Fruit fly (Drosophila melanogaster) whole organism, prepupa: ENCODE results near the gene CG31975.
A peak's percentile ranks its signal among the peaks of the same experiment; 100 is the strongest.

Experiments
- Blimp-1 ChIP-seq: fragments of 200-800 bp; sonication (Bioruptor generic); optimal IDR thresholded peaks from 3 replicates; lab custom pipeline; 2017; ENCODE audit warnings: missing biosample characterization, missing genetic modification characterization, mild to moderate bottlenecking, moderate library complexity, missing genetic modification reagents
- CG11294 ChIP-seq: fragments of 200-800 bp; sonication (Bioruptor generic); IDR thresholded peaks from 2 replicates; pipeline ENCODE4 v1.3.6; 2022; ENCODE audit warnings: missing biosample characterization, missing genetic modification characterization
- CG15336 ChIP-seq: fragments of 200-800 bp; sonication (Bioruptor generic); IDR thresholded peaks from 2 replicates; pipeline ENCODE4 v1.3.6; 2022; ENCODE audit warnings: missing biosample characterization, missing genetic modification characterization
- CG1621 ChIP-seq: fragments of 200-800 bp; sonication (Bioruptor generic); optimal IDR thresholded peaks from 3 replicates; lab custom pipeline; 2018; ENCODE audit warnings: missing biosample characterization, mild to moderate bottlenecking, missing genetic modification characterization
- CG31627 ChIP-seq: fragments of 200-800 bp; sonication (Bioruptor generic); optimal IDR thresholded peaks from 3 replicates; lab custom pipeline; 2016; ENCODE audit warnings: missing biosample characterization, missing genetic modification characterization
- CG32006 ChIP-seq: fragments of 200-800 bp; sonication (Bioruptor generic); optimal IDR thresholded peaks from 3 replicates; lab custom pipeline; 2017; ENCODE audit warnings: missing biosample characterization, mild to moderate bottlenecking, missing genetic modification characterization
- CG34406 ChIP-seq: fragments of 200-800 bp; sonication (Bioruptor generic); optimal IDR thresholded peaks from 3 replicates; lab custom pipeline; 2016; ENCODE audit warnings: missing biosample characterization, missing genetic modification characterization
- CG3919 ChIP-seq: fragments of 200-800 bp; sonication (Bioruptor generic); optimal IDR thresholded peaks from 3 replicates; lab custom pipeline; 2016; ENCODE audit warnings: missing biosample characterization, missing genetic modification characterization
- CG6276 ChIP-seq: fragments of 200-800 bp; sonication (Bioruptor generic); optimal IDR thresholded peaks from 2 replicates; lab custom pipeline; 2017; ENCODE audit warnings: missing biosample characterization, mild to moderate bottlenecking, missing genetic modification characterization
- CG6854 ChIP-seq: fragments of 200-800 bp; sonication (Bioruptor generic); optimal IDR thresholded peaks from 2 replicates; lab custom pipeline; 2017; ENCODE audit warnings: missing biosample characterization, mild to moderate bottlenecking, missing genetic modification characterization
- CG8319 ChIP-seq: fragments of 200-800 bp; sonication (Bioruptor generic); optimal IDR thresholded peaks from 3 replicates; lab custom pipeline; 2016; ENCODE audit warnings: missing biosample characterization, missing genetic modification characterization
- CG8632 ChIP-seq: fragments of 200-800 bp; sonication (Bioruptor generic); optimal IDR thresholded peaks from 3 replicates; lab custom pipeline; 2016; ENCODE audit warnings: missing biosample characterization, missing genetic modification characterization
- CG9139 ChIP-seq: fragments of 200-800 bp; sonication (Bioruptor generic); optimal IDR thresholded peaks from 3 replicates; lab custom pipeline; 2017; ENCODE audit warnings: missing biosample characterization, mild to moderate bottlenecking, missing genetic modification characterization
- Eip75B ChIP-seq: fragments of 200-800 bp; sonication (Bioruptor generic); optimal IDR thresholded peaks from 3 replicates; lab custom pipeline; 2016; ENCODE audit warnings: missing biosample characterization, missing genetic modification characterization
- Eip78C ChIP-seq: fragments of 200-800 bp; sonication (Bioruptor generic); peaks from one replicate; lab custom pipeline; 2016; ENCODE audit warnings: missing biosample characterization, missing genetic modification characterization
- Eip93F ChIP-seq: fragments of 200-800 bp; sonication (Bioruptor generic); optimal IDR thresholded peaks from 2 replicates; lab custom pipeline; 2016; ENCODE audit warnings: missing biosample characterization, mild to moderate bottlenecking, missing genetic modification characterization
- Gug ChIP-seq: fragments of 200-800 bp; sonication (Bioruptor generic); IDR thresholded peaks from 2 replicates; pipeline ENCODE4 v1.3.6; 2022; ENCODE audit warnings: missing biosample characterization, missing genetic modification characterization
- Hr38 ChIP-seq: sonication (Bioruptor generic); optimal IDR thresholded peaks from 2 replicates; lab custom pipeline; 2016; ENCODE audit warnings: missing biosample characterization, missing genetic modification characterization
- Hr39 ChIP-seq: fragments of 200-800 bp; sonication (Bioruptor generic); optimal IDR thresholded peaks from 2 replicates; lab custom pipeline; 2016; ENCODE audit warnings: missing biosample characterization, missing genetic modification characterization
- Sox14 ChIP-seq: fragments of 200-800 bp; sonication (Bioruptor generic); optimal IDR thresholded peaks from 3 replicates; lab custom pipeline; 2016; ENCODE audit warnings: missing biosample characterization, missing genetic modification characterization
- Sox15 ChIP-seq: fragments of 200-800 bp; sonication (Bioruptor generic); optimal IDR thresholded peaks from 3 replicates; lab custom pipeline; 2016; ENCODE audit warnings: missing biosample characterization, missing genetic modification characterization
- achi ChIP-seq: fragments of 200-800 bp; sonication (Bioruptor generic); optimal IDR thresholded peaks from 3 replicates; lab custom pipeline; 2016; ENCODE audit warnings: missing biosample characterization, missing genetic modification characterization
- acj6 ChIP-seq: fragments of 200-800 bp; sonication (Bioruptor generic); optimal IDR thresholded peaks from 3 replicates; lab custom pipeline; 2016; ENCODE audit warnings: missing biosample characterization, missing genetic modification characterization
- dsx ChIP-seq: fragments of 200-800 bp; optimal IDR thresholded peaks from 3 replicates; lab custom pipeline; 2019; ENCODE audit warnings: missing biosample characterization, mild to moderate bottlenecking, missing genetic modification characterization, moderate library complexity; ENCODE audit not compliant: poor library complexity, severe bottlenecking
- fd85E ChIP-seq: fragments of 200-800 bp; sonication (Bioruptor generic); optimal IDR thresholded peaks from 3 replicates; lab custom pipeline; 2016; ENCODE audit warnings: missing biosample characterization, missing genetic modification characterization
- fkh ChIP-seq: fragments of 200-800 bp; sonication (Bioruptor generic); optimal IDR thresholded peaks from 3 replicates; lab custom pipeline; 2017; ENCODE audit warnings: missing biosample characterization, mild to moderate bottlenecking, missing genetic modification characterization, moderate library complexity
- lz ChIP-seq: fragments of 200-800 bp; sonication (Bioruptor generic); optimal IDR thresholded peaks from 3 replicates; lab custom pipeline; 2016; ENCODE audit warnings: missing biosample characterization, missing genetic modification characterization
- net ChIP-seq: fragments of 200-800 bp; sonication (Bioruptor generic); optimal IDR thresholded peaks from 3 replicates; lab custom pipeline; 2016; ENCODE audit warnings: missing biosample characterization, missing genetic modification characterization
- salr ChIP-seq, 2 experiments: fragments of 200-800 bp; sonication (Bioruptor generic); optimal IDR thresholded peaks; 3 replicates each; lab custom pipeline; 2016 to 2018; ENCODE audit warnings: missing biosample characterization in 2 of 2, missing genetic modification characterization in 2 of 2, mild to moderate bottlenecking in 1 of 2
- ss ChIP-seq, 2 experiments: fragments of 200-800 bp; sonication (Bioruptor generic); optimal IDR thresholded peaks; 2 replicates in 1 of 2; 3 replicates in 1 of 2; lab custom pipeline; 2017 to 2018; ENCODE audit warnings: mild to moderate bottlenecking in 2 of 2, missing biosample characterization in 2 of 2, missing genetic modification characterization in 2 of 2, moderate library complexity in 1 of 2
- svp ChIP-seq: fragments of 200-800 bp; sonication (Bioruptor generic); peaks from one replicate; lab custom pipeline; 2016; ENCODE audit warnings: missing biosample characterization, missing genetic modification characterization
- topi ChIP-seq: fragments of 200-800 bp; sonication (Bioruptor generic); optimal IDR thresholded peaks from 3 replicates; lab custom pipeline; 2016; ENCODE audit warnings: missing biosample characterization, missing genetic modification characterization

Gene CG31975

dm6 chr2L:117750-118149 lies 23.0 kb downstream of the CG31975 start:
- TF ChIP-seq Eip75B (GFP tag; lab: Kevin White, UChicago), result no peak
- TF ChIP-seq fkh (GFP tag; lab: Kevin White, UChicago), result peak; percentile 60
- TF ChIP-seq, all 60 proteins: peak for 1

- no peak for TF ChIP-seq CG8319 (GFP tag; lab: Kevin White, UChicago)
- no peak for TF ChIP-seq achi (GFP tag; lab: Kevin White, UChicago)
- no peak for TF ChIP-seq CG8632 (GFP tag; lab: Kevin White, UChicago)
- no peak for TF ChIP-seq CG9139 (GFP tag; lab: Kevin White, UChicago)
- no peak for TF ChIP-seq dsx (GFP tag; lab: Kevin White, UChicago)
- no peak for TF ChIP-seq Eip75B (GFP tag; lab: Kevin White, UChicago)
- TF ChIP-seq CG34406 (GFP tag; lab: Kevin White, UChicago), result no peak
- TF ChIP-seq acj6, result no peak
- TF ChIP-seq net (GFP tag; lab: Kevin White, UChicago), result no peak
- TF ChIP-seq CG3919 (GFP tag; lab: Kevin White, UChicago), result no peak
- TF ChIP-seq CG11294 (GFP tag; lab: Robert Waterston, UW), result no peak
- TF ChIP-seq, all 60 proteins: peak for 0
These were observed 24.4 kb downstream of the CG31975 start, which contains the start of gene CG13694 for dm6 chr2L:116388-116787. Gene CG13694, minus strand, starts transcription at chr2L:116488.

dm6 chr2L:114429-114828 lies 26.4 kb downstream of the CG31975 start, which contains the start of gene ND-15:
Gene ND-15, plus strand, starts transcription at chr2L:114726.
- peak; percentile 21 for TF ChIP-seq svp
- TF ChIP-seq CG31627 (GFP tag; lab: Kevin White, UChicago), result no peak
- TF ChIP-seq Eip75B (GFP tag; lab: Kevin White, UChicago), result no peak
- no peak for TF ChIP-seq CG15336 (GFP tag; lab: Robert Waterston, UW)

- TF ChIP-seq ss (GFP tag; optimal IDR thresholded peaks at IDR 0.05; lab: Kevin White, UChicago) (no peak), CG15336 (GFP tag; lab: Robert Waterston, UW) (no peak), CG8319 (GFP tag; lab: Kevin White, UChicago) (no peak), Eip78C (GFP tag; lab: Kevin White, UChicago) (no peak), Sox14 (GFP tag; lab: Kevin White, UChicago) (no peak), CG6854 (GFP tag; lab: Kevin White, UChicago) (no peak)
These were observed 30.7 kb downstream of the CG31975 start for dm6 chr2L:110046-110445.

dm6 chr2L:109098-109799 lies 31.5 kb downstream of the CG31975 start:
- TF ChIP-seq CG15336 (GFP tag; lab: Robert Waterston, UW) (0 out of 2 replicates have a peak, but pooled peaks have one; percentile 36), fkh (GFP tag; lab: Kevin White, UChicago) (peak; percentile 32), dsx (GFP tag; lab: Kevin White, UChicago) (no peak), salr (GFP tag; optimal IDR thresholded peaks at IDR 0.05; lab: Kevin White, UChicago) (no peak), Eip93F (GFP tag; lab: Kevin White, UChicago) (no peak), CG9139 (GFP tag; lab: Kevin White, UChicago) (no peak), Sox15 (GFP tag; lab: Kevin White, UChicago) (no peak), lz (GFP tag; lab: Kevin White, UChicago) (no peak), CG32006 (no peak), Hr38 (GFP tag; lab: Kevin White, UChicago) (no peak), CG6276 (no peak), CG11294 (GFP tag; lab: Robert Waterston, UW) (no peak), svp (peak; percentile 68), Gug (no peak), Blimp-1 (GFP tag; lab: Kevin White, UChicago) (no peak), Sox14 (GFP tag; lab: Kevin White, UChicago) (no peak), CG3919 (GFP tag; lab: Kevin White, UChicago) (no peak), Hr39 (no peak), CG1621 (tag; lab: Kevin White, UChicago) (peak; percentile 85), fd85E (GFP tag; lab: Kevin White, UChicago) (no peak), topi (GFP tag; lab: Kevin White, UChicago) (no peak)
